Fruit fly (Drosophila melanogaster): ENCODE data around the gene snsl.

- no peak for TF ChIP-seq h (optimal IDR thresholded peaks at IDR 0.05)
- no peak for TF ChIP-seq insv (optimal IDR thresholded peaks at IDR 0.05)
These were observed 23.6 kb downstream of the snsl start, which contains the start of the genes Cf2 and CG3008 for dm6 chr2L:4883023-4883392.

Data from Kc167 (cell line).